Worm (Caenorhabditis elegans) whole organism, young adult: ENCODE results near the gene taf-9.

Experiments used
- B0336.3 ChIP-seq: fragments of 200-800 bp; sonication (Bioruptor generic); IDR thresholded peaks from 2 replicates; pipeline ENCODE4 v1.3.6; 2022; ENCODE audit warnings: missing genetic modification characterization, missing compliant biosample characterization
- C17E4.6 ChIP-seq: fragments of 200-800 bp; sonication (Bioruptor generic); IDR thresholded peaks from 2 replicates; pipeline ENCODE4 v1.3.6; 2022; ENCODE audit warnings: missing genetic modification reagents, missing genetic modification characterization, missing compliant biosample characterization
- F10E7.11 ChIP-seq: sonication (generic microtip); optimal IDR thresholded peaks from 2 replicates; lab custom pipeline; 2017; ENCODE audit warnings: mild to moderate bottlenecking, missing genetic modification characterization, moderate library complexity, missing compliant biosample characterization
- F33H1.4 ChIP-seq: fragments of 200-800 bp; sonication (Bioruptor generic); IDR thresholded peaks from 2 replicates; pipeline ENCODE4 v1.3.6; 2022; ENCODE audit warnings: missing genetic modification reagents, missing genetic modification characterization, missing compliant biosample characterization
- F49E8.2 ChIP-seq: sonication (generic microtip); optimal IDR thresholded peaks from 3 replicates; lab custom pipeline; 2017; ENCODE audit warnings: missing genetic modification characterization, mild to moderate bottlenecking, missing compliant biosample characterization, antibody characterized with exemption, moderate library complexity; ENCODE audit not compliant: insufficient read depth
- F52B5.7 ChIP-seq: sonication (generic microtip); optimal IDR thresholded peaks from 2 replicates; lab custom pipeline; 2016; ENCODE audit warnings: mild to moderate bottlenecking, missing genetic modification characterization, missing compliant biosample characterization
- F57C9.4 ChIP-seq: sonication (generic microtip); optimal IDR thresholded peaks from 2 replicates; lab custom pipeline; 2017; ENCODE audit warnings: mild to moderate bottlenecking, missing genetic modification characterization, missing compliant biosample characterization
- T26A5.8 ChIP-seq: sonication (generic microtip); optimal IDR thresholded peaks from 2 replicates; lab custom pipeline; 2016; ENCODE audit warnings: missing genetic modification characterization, missing compliant biosample characterization
- Y53F4B.3 ChIP-seq: fragments of 200-800 bp; sonication (Bioruptor generic); IDR thresholded peaks from 2 replicates; pipeline ENCODE4 v1.3.6; 2022; ENCODE audit warnings: missing genetic modification reagents, missing genetic modification characterization, missing compliant biosample characterization
- Y79H2A.3 ChIP-seq: fragments of 200-800 bp; sonication (Bioruptor generic); conservative IDR thresholded peaks from 2 replicates; pipeline ENCODE4 v1.3.6; 2022; ENCODE audit warnings: missing genetic modification reagents, missing genetic modification characterization, missing compliant biosample characterization
- Y95B8A.8 ChIP-seq: fragments of 200-800 bp; sonication (Bioruptor generic); IDR thresholded peaks from 2 replicates; pipeline ENCODE4 v1.3.6; 2022; ENCODE audit warnings: missing genetic modification reagents, missing genetic modification characterization, missing compliant biosample characterization
- ZK185.1 ChIP-seq: sonication (generic microtip); optimal IDR thresholded peaks from 2 replicates; lab custom pipeline; 2016; ENCODE audit warnings: mild to moderate bottlenecking, missing genetic modification characterization, missing compliant biosample characterization; ENCODE audit not compliant: poor library complexity, severe bottlenecking
- akir-1 ChIP-seq: fragments of 200-800 bp; sonication (Bioruptor generic); optimal IDR thresholded peaks from 2 replicates; lab custom pipeline; 2018; ENCODE audit warnings: mild to moderate bottlenecking, missing genetic modification characterization, moderate library complexity, missing compliant biosample characterization
- ama-1 ChIP-seq, 3 experiments: fragments of 150-350 bp in 1 of 3; sonication (generic microtip) in 2 of 3; optimal IDR thresholded peaks; 2 replicates each; lab custom pipeline; 2014 to 2018; ENCODE audit warnings: missing biosample characterization in 2 of 3, missing genetic modification characterization in 2 of 3, missing genetic modification reagents in 2 of 3
- attf-5 ChIP-seq: fragments of 200-800 bp; sonication (Bioruptor generic); optimal IDR thresholded peaks from 2 replicates; lab custom pipeline; 2018; ENCODE audit warnings: mild to moderate bottlenecking, missing genetic modification characterization, missing compliant biosample characterization
- attf-6 ChIP-seq: fragments of 200-800 bp; sonication (Bioruptor generic); IDR thresholded peaks from 2 replicates; pipeline ENCODE4 v1.3.6; 2022; ENCODE audit warnings: missing genetic modification reagents, missing genetic modification characterization, missing compliant biosample characterization
- bed-1 ChIP-seq: fragments of 200-800 bp; sonication (Bioruptor generic); IDR thresholded peaks from 2 replicates; pipeline ENCODE4 v1.3.6; 2022; ENCODE audit warnings: missing genetic modification reagents, missing genetic modification characterization, missing compliant biosample characterization
- cebp-2 ChIP-seq: fragments of 200-800 bp; sonication (Bioruptor generic); IDR thresholded peaks from 2 replicates; pipeline ENCODE4 v1.3.6; 2022; ENCODE audit warnings: missing genetic modification characterization, missing compliant biosample characterization
- ceh-100 ChIP-seq: fragments of 200-800 bp; sonication (Bioruptor generic); IDR thresholded peaks from 2 replicates; pipeline ENCODE4 v1.3.6; 2022; ENCODE audit warnings: missing genetic modification reagents, missing genetic modification characterization, missing compliant biosample characterization
- ceh-91 ChIP-seq: fragments of 200-800 bp; sonication (Bioruptor generic); IDR thresholded peaks from 2 replicates; pipeline ENCODE4 v1.3.6; 2022; ENCODE audit warnings: missing genetic modification reagents, missing genetic modification characterization, missing compliant biosample characterization
- dox-1 ChIP-seq: fragments of 200-800 bp; sonication (Bioruptor generic); IDR thresholded peaks from 2 replicates; pipeline ENCODE4 v1.3.6; 2022; ENCODE audit warnings: missing genetic modification reagents, missing genetic modification characterization, missing compliant biosample characterization
- dpl-1 ChIP-seq: fragments of 150-350 bp; optimal IDR thresholded peaks from 2 replicates; lab custom pipeline; 2014; ENCODE audit warnings: missing biosample characterization, missing genetic modification reagents, missing genetic modification characterization
- hlh-12 ChIP-seq: sonication (generic microtip); optimal IDR thresholded peaks from 2 replicates; lab custom pipeline; 2016; ENCODE audit warnings: missing genetic modification characterization, missing compliant biosample characterization
- let-607 ChIP-seq, 2 experiments: fragments of 200-800 bp in 1 of 2; sonication (Bioruptor generic) in 1 of 2; sonication (generic microtip) in 1 of 2; optimal IDR thresholded peaks; 2 replicates each; lab custom pipeline; 2016 to 2018; ENCODE audit warnings: mild to moderate bottlenecking in 2 of 2, missing compliant biosample characterization in 2 of 2, missing genetic modification characterization in 2 of 2, moderate library complexity in 2 of 2, missing genotype in 1 of 2
- lin-40 ChIP-seq: sonication (generic microtip); optimal IDR thresholded peaks from 2 replicates; lab custom pipeline; 2016; ENCODE audit warnings: missing genetic modification characterization, mild to moderate bottlenecking, missing compliant biosample characterization, missing genotype, missing genetic modification reagents
- lin-54 ChIP-seq: fragments of 200-800 bp; sonication (Bioruptor generic); optimal IDR thresholded peaks from 2 replicates; lab custom pipeline; 2018; ENCODE audit warnings: mild to moderate bottlenecking, missing genetic modification characterization, missing compliant biosample characterization
- madf-10 ChIP-seq: sonication (generic microtip); optimal IDR thresholded peaks from 2 replicates; lab custom pipeline; 2016; ENCODE audit warnings: mild to moderate bottlenecking, missing genetic modification characterization, missing compliant biosample characterization
- nhr-120 ChIP-seq: fragments of 200-800 bp; sonication (Bioruptor generic); IDR thresholded peaks from 2 replicates; pipeline ENCODE4 v1.3.6; 2022; ENCODE audit warnings: missing genetic modification characterization, missing compliant biosample characterization
- nhr-80 ChIP-seq: sonication (generic microtip); optimal IDR thresholded peaks from 2 replicates; lab custom pipeline; 2016; ENCODE audit warnings: missing genetic modification characterization, missing compliant biosample characterization
- nhr-90 ChIP-seq: sonication (generic microtip); optimal IDR thresholded peaks from 2 replicates; lab custom pipeline; 2016; ENCODE audit warnings: missing genotype, mild to moderate bottlenecking, missing genetic modification characterization, missing compliant biosample characterization
- rpc-1 ChIP-seq, 2 experiments: fragments of 150-350 bp in 1 of 2; sonication (generic microtip) in 1 of 2; optimal IDR thresholded peaks; 2 replicates each; lab custom pipeline; 2014 to 2018; ENCODE audit warnings: missing biosample characterization in 1 of 2, missing genetic modification characterization in 1 of 2, missing genetic modification reagents in 1 of 2, missing genotype in 1 of 2
- snpc-1.1 ChIP-seq: sonication (generic microtip); optimal IDR thresholded peaks from 2 replicates; lab custom pipeline; 2017; ENCODE audit warnings: missing genetic modification characterization, mild to moderate bottlenecking, missing compliant biosample characterization, antibody characterized with exemption, moderate library complexity, missing genotype, missing genetic modification reagents; ENCODE audit not compliant: insufficient read depth
- tbx-9 ChIP-seq: sonication (generic microtip); optimal IDR thresholded peaks from 2 replicates; lab custom pipeline; 2016; ENCODE audit warnings: borderline replicate concordance, missing genetic modification characterization, inconsistent platforms, missing compliant biosample characterization
- unc-130 ChIP-seq: sonication (generic microtip); optimal IDR thresholded peaks from 2 replicates; lab custom pipeline; 2016; ENCODE audit warnings: missing genetic modification reagents, missing genetic modification characterization, missing compliant biosample characterization
- ztf-25 ChIP-seq: fragments of 200-800 bp; sonication (Bioruptor generic); IDR thresholded peaks from 2 replicates; pipeline ENCODE4 v1.3.6; 2022; ENCODE audit warnings: missing genetic modification reagents, missing genetic modification characterization, missing compliant biosample characterization
- ztf-26 ChIP-seq: sonication (generic microtip); optimal IDR thresholded peaks from 2 replicates; lab custom pipeline; 2017; ENCODE audit warnings: missing genetic modification characterization, missing compliant biosample characterization

taf-9 gene

ce11 chrIII:13659028-13659427, 35.0 kb downstream of the taf-9 start:
- TF ChIP-seq ceh-100 (GFP tag; lab: Robert Waterston, UW): no peak
- TF ChIP-seq ztf-25 (GFP tag; lab: Robert Waterston, UW): no peak
- no peak for TF ChIP-seq ceh-91 (GFP tag; lab: Robert Waterston, UW)
- no peak for TF ChIP-seq let-607 (tag; optimal IDR thresholded peaks at IDR 0.05; lab: Kevin White, UChicago)
- TF ChIP-seq attf-6: no peak
- no peak for TF ChIP-seq ama-1 (optimal IDR thresholded peaks at IDR 0.05; lab: Kevin White, UChicago)
- no peak for TF ChIP-seq ama-1 (GFP tag; optimal IDR thresholded peaks at IDR 0.05; lab: Kevin White, UChicago)
- no peak for TF ChIP-seq F49E8.2 (tag; lab: Kevin White, UChicago)
- TF ChIP-seq Y95B8A.8 (GFP tag; lab: Robert Waterston, UW): no peak
- TF ChIP-seq F10E7.11 (tag; lab: Kevin White, UChicago): no peak
- TF ChIP-seq unc-130 (GFP tag; lab: Kevin White, UChicago): no peak
- TF ChIP-seq B0336.3 (GFP tag; lab: Robert Waterston, UW): no peak

ce11 chrIII:13660123-13660522, 36.0 kb downstream of the taf-9 start:
- TF ChIP-seq madf-10 (tag; lab: Kevin White, UChicago): no peak
- TF ChIP-seq dpl-1 (GFP tag; lab: Kevin White, UChicago): no peak
- no peak for TF ChIP-seq ztf-26 (tag; lab: Kevin White, UChicago)
- no peak for TF ChIP-seq nhr-90
- TF ChIP-seq Y79H2A.3 (GFP tag; lab: Robert Waterston, UW): no peak
- TF ChIP-seq nhr-80 (tag; lab: Kevin White, UChicago): no peak
- no peak for TF ChIP-seq akir-1 (GFP tag; lab: Kevin White, UChicago)
- no peak for TF ChIP-seq tbx-9 (tag; lab: Kevin White, UChicago)
- no peak for TF ChIP-seq Y53F4B.3
- TF ChIP-seq lin-54 (GFP tag; lab: Kevin White, UChicago): no peak
- TF ChIP-seq ztf-25 (GFP tag; lab: Robert Waterston, UW): no peak
- no peak for TF ChIP-seq rpc-1 (optimal IDR thresholded peaks at IDR 0.05; lab: Kevin White, UChicago)
- no peak for TF ChIP-seq rpc-1 (tag; optimal IDR thresholded peaks at IDR 0.05; lab: Kevin White, UChicago)
- TF ChIP-seq cebp-2: no peak
- TF ChIP-seq hlh-12 (tag; lab: Kevin White, UChicago): no peak
- TF ChIP-seq dox-1 (GFP tag; lab: Robert Waterston, UW): no peak
- TF ChIP-seq attf-5 (GFP tag; lab: Kevin White, UChicago): no peak

ce11 chrIII:13666406-13666805, 42.3 kb downstream of the taf-9 start:
- TF ChIP-seq C17E4.6 (GFP tag; lab: Robert Waterston, UW) (no peak), bed-1 (GFP tag; lab: Robert Waterston, UW) (no peak), snpc-1.1 (tag; lab: Kevin White, UChicago) (no peak), F52B5.7 (tag; lab: Kevin White, UChicago) (no peak), T26A5.8 (no peak), nhr-120 (GFP tag; lab: Robert Waterston, UW) (no peak), lin-40 (tag; lab: Kevin White, UChicago) (no peak), unc-130 (GFP tag; lab: Kevin White, UChicago) (no peak), ama-1 (optimal IDR thresholded peaks at IDR 0.05; lab: Kevin White, UChicago) (no peak), ama-1 (GFP tag; optimal IDR thresholded peaks at IDR 0.05; lab: Kevin White, UChicago) (no peak), tbx-9 (tag; lab: Kevin White, UChicago) (no peak), ZK185.1 (tag; lab: Kevin White, UChicago) (no peak), madf-10 (tag; lab: Kevin White, UChicago) (no peak), F57C9.4 (tag; lab: Kevin White, UChicago) (no peak), F33H1.4 (GFP tag; lab: Robert Waterston, UW) (no peak)
- TF ChIP-seq, all 124 proteins: peak for 0
